Fruit fly (Drosophila melanogaster) Kc167 (cell line): ENCODE results near the gene CG31300.

Experiments used
- Myc ChIP-seq: fragments of >200 bp; optimal IDR thresholded peaks from 2 replicates; lab custom pipeline; 2017; ENCODE audit warnings: missing external identifiers
- Sin3A ChIP-seq: fragments of >200 bp; optimal IDR thresholded peaks from 2 replicates; lab custom pipeline; 2018; ENCODE audit warnings: missing external identifiers
- h ChIP-seq: fragments of >200 bp; optimal IDR thresholded peaks from 3 replicates; lab custom pipeline; 2018; ENCODE audit warnings: missing external identifiers
- insv ChIP-seq: fragments of >200 bp; optimal IDR thresholded peaks from 3 replicates; lab custom pipeline; 2018; ENCODE audit warnings: missing external identifiers
- psq ChIP-seq: fragments of >200 bp; optimal IDR thresholded peaks from 2 replicates; lab custom pipeline; 2017; ENCODE audit warnings: missing external identifiers
- ttk ChIP-seq: sonication (Bioruptor generic); optimal IDR thresholded peaks from 2 replicates; lab custom pipeline; 2017; ENCODE audit warnings: missing external identifiers

CG31300 gene

DNA sequence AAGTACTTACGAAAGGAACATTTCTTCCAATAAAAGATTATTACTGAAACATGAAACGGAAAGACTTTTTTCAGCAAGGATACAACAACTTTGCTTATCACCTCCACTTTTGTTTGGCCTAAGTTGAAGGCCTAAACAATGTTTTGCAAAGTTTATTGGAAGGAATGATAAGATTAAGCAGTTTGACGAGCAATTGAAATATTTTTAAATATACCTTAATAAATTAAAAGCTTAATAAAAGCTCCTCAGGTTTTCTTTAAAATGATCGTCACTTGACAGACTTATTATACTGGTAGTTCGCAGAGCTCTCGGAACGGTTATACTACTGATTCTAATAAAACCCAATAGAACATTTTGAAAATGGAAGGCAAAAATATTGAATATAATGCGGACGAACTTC lies 1.8 kb downstream of the CG31300 start, which contains the start of gene CG31104:
CG31104 (plus strand) TSS at position 301 of the 400 bp plus-strand sequence.
- no peak for TF ChIP-seq psq (lab: Kevin White, UChicago)
- no peak for TF ChIP-seq ttk (lab: Kevin White, UChicago)
- no peak for TF ChIP-seq insv (lab: Kevin White, UChicago)
- TF ChIP-seq Sin3A = no peak
- TF ChIP-seq Myc (lab: Kevin White, UChicago) = no peak
- TF ChIP-seq h (lab: Kevin White, UChicago) = no peak

DNA sequence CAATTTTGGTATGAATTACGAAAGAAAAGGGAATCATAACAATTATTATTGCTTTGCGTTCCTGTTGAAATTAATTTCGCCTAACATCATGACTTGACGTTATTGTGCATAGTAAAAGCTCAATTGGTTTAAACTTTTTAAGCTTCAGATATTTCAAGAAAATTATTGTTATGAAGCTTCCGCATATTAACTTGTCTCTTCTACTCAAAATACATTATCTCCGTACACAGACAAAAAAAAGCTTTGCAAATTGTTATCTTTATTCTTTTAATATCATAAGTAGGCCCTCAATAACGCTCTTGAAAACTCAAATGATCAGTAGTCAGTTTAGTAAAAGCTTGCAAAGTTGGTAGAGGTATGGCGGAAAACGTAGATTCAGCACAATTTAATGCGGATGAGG lies 3.7 kb downstream of the CG31300 start, which contains the start of gene CG13658:
CG13658 (plus strand) TSS at position 347 of the 400 bp plus-strand sequence.
- no peak for TF ChIP-seq psq (lab: Kevin White, UChicago)
- no peak for TF ChIP-seq insv (lab: Kevin White, UChicago)
- no peak for TF ChIP-seq Sin3A

DNA sequence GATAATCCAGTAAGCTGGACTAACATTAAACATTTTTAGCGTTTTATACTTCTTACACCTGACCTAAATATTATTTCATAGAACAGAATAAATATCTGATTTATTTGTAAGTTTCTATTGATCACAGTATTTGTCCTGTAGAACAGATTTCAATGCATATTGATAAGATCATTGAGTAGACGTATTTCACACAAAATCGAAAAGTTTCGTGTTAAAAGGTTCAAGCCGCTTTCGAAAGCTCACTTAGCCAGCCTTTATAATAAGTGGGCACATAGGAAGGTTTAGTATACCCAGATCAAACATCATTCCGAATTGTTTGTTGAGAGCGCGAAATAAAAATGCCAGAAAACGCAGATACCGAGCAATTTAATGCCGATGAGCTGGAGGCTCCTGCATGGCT lies 6.2 kb downstream of the CG31300 start, which contains the start of gene CG11893:
CG11893 (plus strand) TSS at position 301 of the 400 bp plus-strand sequence.
- no peak for TF ChIP-seq ttk (lab: Kevin White, UChicago)
- no peak for TF ChIP-seq Sin3A
- TF ChIP-seq h (lab: Kevin White, UChicago) = no peak
- no peak for TF ChIP-seq insv (lab: Kevin White, UChicago)
- TF ChIP-seq psq (lab: Kevin White, UChicago) = no peak
- no peak for TF ChIP-seq Myc (lab: Kevin White, UChicago)

DNA sequence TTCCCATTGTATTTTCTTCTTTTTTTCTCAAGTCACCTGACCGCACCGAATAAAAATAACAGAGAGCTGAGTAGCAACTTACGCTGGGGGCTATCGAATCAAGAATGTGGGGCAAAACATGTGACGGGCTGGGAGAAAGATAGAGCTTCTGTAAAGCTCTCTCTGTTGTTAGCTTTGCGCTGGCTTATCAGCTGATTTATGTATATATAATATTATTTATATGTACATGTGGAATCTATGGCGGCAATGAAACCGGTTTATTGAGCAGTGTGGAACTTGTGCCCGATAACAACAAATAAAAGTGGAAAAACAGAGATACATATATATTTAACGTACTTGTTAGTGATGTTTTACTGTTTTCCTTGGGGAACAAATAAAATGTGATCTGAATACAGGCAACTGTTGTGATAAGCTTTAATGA lies 9.5 kb downstream of the CG31300 start, which contains the start of gene CG31098:
CG31098 (minus strand) TSS at position 114 of the 421 bp plus-strand sequence.
- TF ChIP-seq h (lab: Kevin White, UChicago) = no peak
- TF ChIP-seq insv (lab: Kevin White, UChicago) = no peak
- TF ChIP-seq Myc (lab: Kevin White, UChicago) = no peak
- no peak for TF ChIP-seq psq (lab: Kevin White, UChicago)
- no peak for TF ChIP-seq ttk (lab: Kevin White, UChicago)
- TF ChIP-seq Sin3A = no peak

DNA sequence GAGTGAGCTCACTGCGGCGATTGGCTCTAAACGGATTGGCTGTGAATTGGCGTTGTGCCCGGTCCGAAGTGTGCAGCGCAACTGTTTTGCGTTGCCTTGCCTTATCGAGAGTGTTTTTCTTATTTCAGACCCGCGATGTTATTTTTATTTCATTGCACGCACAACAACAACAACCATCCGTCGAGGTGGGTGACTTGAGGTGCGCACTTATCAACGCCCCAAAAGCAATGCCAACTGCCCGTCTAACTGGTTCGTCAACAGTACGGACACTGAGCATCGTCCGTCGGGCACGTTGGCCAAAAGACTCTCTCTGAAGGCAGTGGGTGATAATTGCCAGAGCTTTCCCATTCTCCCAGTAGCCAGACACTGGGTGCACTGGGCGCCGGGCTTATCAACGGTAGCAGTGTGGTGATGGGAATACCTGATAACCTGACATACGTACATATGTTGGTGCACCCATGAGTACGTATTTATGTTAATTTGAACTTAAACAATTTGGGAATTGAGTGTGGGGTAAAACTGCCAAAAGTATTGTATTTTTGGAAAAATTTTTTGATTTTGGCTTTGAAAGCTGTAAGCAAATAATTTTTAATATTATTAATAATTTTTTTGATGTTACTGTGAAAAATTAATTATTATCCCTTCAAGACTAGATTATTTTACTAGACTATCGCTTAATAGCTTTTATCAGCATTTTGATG lies 12.1 kb downstream of the CG31300 start, which contains the start of gene CG31102:
CG31102 (minus strand) TSS at position 275 of the 701 bp plus-strand sequence.
- TF ChIP-seq Sin3A = no peak
- no peak for TF ChIP-seq h (lab: Kevin White, UChicago)
- TF ChIP-seq ttk (lab: Kevin White, UChicago) = no peak
- no peak for TF ChIP-seq insv (lab: Kevin White, UChicago)
- no peak for TF ChIP-seq Myc (lab: Kevin White, UChicago)
- no peak for TF ChIP-seq psq (lab: Kevin White, UChicago)

DNA sequence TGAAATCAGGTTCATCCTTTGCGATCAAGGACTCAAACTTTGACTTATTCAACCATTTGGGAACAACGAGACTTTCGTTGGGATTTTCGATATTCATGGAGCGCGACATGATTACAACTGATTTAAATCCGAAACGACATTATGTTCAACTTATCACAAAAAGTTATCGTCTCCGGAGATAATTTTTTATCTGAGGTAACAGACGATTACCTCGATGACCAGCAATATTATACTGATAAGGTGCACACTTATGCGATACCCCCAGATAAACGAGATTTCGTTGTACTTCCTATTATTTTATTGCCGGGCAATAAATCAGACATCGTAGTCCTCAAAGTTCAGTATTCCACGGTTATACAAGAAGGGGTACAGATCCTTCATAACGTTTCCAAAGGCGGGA lies 14.3 kb downstream of the CG31300 start, which contains the start of gene CG31097:
CG31097 (minus strand) TSS at position 101 of the 400 bp plus-strand sequence.
- TF ChIP-seq h (lab: Kevin White, UChicago) = no peak
- no peak for TF ChIP-seq psq (lab: Kevin White, UChicago)
- no peak for TF ChIP-seq Myc (lab: Kevin White, UChicago)
- TF ChIP-seq Sin3A = no peak
- TF ChIP-seq ttk (lab: Kevin White, UChicago) = no peak
- TF ChIP-seq insv (lab: Kevin White, UChicago) = no peak

DNA sequence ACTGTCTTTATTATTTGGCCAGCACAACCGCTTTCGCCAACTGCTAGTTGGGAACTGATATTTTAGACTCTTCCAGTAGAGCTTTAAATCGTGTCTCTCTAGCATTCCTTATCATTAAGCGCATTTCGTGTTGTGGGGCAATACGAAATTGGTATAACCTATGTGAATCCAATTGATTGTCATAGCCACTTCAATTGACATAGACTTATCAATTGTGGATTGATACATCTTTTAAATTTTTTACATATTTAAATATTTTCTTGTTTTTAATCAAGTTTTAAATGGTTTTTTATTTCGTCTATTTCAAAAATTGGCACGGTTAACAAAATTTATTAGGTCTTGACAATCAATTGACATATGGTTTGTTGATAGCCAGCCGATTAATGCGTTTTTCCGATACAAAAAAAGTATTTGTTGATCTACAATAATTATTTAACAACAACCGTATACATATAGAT lies 16.1 kb downstream of the CG31300 start, which contains the start of gene CG31288:
CG31288 (minus strand) TSS at position 51 of the 458 bp plus-strand sequence.
- no peak for TF ChIP-seq Myc (lab: Kevin White, UChicago)
- no peak for TF ChIP-seq ttk (lab: Kevin White, UChicago)

DNA sequence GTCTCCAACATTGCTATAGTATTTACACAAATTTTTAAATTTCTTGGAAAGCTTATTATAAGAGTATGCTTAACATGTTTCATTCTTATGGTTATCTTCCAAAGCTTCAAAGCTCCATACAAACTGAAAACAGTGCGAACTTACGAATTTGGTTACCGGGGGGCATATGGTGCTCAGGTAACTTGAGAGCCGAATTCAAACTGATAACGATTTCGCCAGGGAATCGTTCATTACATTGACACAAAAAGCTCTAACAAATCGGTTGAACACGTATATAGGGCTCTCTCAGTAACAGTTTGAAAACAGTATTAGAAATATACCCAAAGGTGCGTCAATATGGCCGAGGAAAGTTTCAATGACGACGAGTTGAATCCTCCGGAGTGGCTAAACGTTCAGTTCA lies 17.2 kb downstream of the CG31300 start, which contains the start of gene CG13659:
CG13659 (plus strand) TSS at position 317 of the 400 bp plus-strand sequence.
- TF ChIP-seq Myc (lab: Kevin White, UChicago) = no peak
- no peak for TF ChIP-seq psq (lab: Kevin White, UChicago)
- TF ChIP-seq h (lab: Kevin White, UChicago) = no peak
- TF ChIP-seq Sin3A = no peak
- TF ChIP-seq ttk (lab: Kevin White, UChicago) = no peak
- no peak for TF ChIP-seq insv (lab: Kevin White, UChicago)

DNA sequence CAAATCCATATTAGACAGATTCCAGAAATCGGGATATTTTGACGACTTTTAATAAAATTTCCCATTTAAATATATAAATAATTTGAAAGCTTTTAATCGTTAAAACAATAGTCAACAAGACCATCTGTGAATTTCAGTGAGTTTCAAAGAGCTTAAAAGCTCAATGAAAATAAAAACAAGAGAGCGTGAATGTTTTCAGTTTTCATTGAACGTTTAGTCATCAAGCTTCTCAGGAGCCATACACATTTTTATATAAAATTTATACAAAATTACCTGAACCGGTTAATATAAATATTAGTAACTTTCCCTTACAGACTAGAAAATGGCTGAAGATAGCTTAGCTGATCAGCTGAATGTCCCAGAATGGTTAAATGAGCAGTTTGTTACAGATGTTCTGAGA lies 18.8 kb downstream of the CG31300 start, which contains the start of gene CG31370:
CG31370 (plus strand) TSS at position 226 of the 400 bp plus-strand sequence.
- TF ChIP-seq ttk (lab: Kevin White, UChicago) = no peak
- TF ChIP-seq Sin3A = no peak
- TF ChIP-seq psq (lab: Kevin White, UChicago) = no peak
- TF ChIP-seq h (lab: Kevin White, UChicago) = no peak
- TF ChIP-seq Myc (lab: Kevin White, UChicago) = no peak
- TF ChIP-seq insv (lab: Kevin White, UChicago) = no peak

DNA sequence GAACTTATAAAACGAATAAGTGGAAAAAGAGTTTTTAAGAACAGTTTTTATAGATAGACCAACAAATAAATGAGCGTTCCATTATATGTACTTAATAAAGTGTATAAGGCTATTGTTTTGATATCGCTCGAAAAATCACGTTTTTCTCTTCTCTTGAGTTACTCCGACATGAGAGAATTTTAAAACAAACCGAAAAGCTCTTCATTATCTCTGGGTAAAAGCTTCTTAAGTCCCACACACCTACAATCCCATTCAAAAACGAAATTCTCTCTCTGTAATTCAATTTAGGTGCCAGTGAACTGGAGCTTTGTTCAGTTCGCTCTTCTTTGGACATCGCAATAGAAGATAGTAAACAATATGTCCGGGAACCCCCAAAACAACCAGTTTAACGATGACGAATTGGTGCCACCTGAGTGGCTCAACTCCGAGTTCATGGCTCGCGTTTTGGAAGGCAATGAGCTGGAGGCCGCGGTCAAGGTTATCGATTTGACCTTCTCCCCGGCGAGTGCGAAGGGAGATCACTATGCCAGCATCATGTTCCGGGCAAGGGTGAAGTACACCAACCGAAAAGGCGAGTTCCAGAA lies 20.5 kb downstream of the CG31300 start, which contains the start of gene CG31436:
CG31436 (plus strand) TSS at position 281 of the 584 bp plus-strand sequence.
- TF ChIP-seq h (lab: Kevin White, UChicago) = no peak
- no peak for TF ChIP-seq insv (lab: Kevin White, UChicago)
- no peak for TF ChIP-seq ttk (lab: Kevin White, UChicago)
- TF ChIP-seq psq (lab: Kevin White, UChicago) = no peak
- TF ChIP-seq Myc (lab: Kevin White, UChicago) = no peak
- TF ChIP-seq Sin3A = no peak

DNA sequence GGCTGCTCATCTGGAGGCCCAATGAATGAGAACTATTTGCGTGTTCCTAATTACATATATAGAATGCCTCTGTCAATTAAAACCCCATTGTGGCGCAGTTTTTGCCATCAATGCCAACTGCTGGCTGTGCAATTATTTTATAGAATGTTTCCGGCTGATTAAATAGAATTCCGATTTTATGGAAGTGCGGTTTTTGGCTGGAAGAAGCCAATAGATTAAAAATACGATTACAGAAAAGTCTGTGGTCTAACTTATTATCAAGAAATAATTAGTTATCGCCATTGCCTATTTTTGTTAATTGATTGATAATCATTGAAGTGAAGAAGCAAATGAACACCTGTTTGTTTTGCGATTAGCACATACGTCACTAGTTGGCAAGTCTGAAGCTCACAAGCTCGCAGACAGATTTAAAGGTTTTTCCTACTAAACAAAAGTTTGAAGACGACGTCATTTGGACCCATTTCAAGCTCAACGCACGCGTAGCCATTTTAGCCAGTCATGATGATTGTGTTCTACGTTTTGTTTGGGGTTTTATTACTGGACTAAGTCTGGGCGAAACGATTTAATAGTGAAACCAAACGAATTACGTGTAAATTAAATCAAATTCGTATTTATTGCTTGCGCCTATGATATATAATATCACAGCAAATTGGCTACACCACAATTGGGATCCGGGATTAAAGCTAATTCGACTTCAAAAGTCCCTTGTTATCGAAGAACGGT lies 22.6 kb downstream of the CG31300 start:
- TF ChIP-seq h (lab: Kevin White, UChicago) (no peak), insv (lab: Kevin White, UChicago) (no peak), psq (lab: Kevin White, UChicago) (no peak), Myc (lab: Kevin White, UChicago) (no peak), Sin3A (no peak), ttk (lab: Kevin White, UChicago) (no peak)
